Worm (Caenorhabditis elegans): ENCODE results near the gene ceh-19.

- TF ChIP-seq lin-54 (GFP tag; optimal IDR thresholded peaks at IDR 0.05) (no peak), ccch-3 (GFP tag; optimal IDR thresholded peaks at IDR 0.05) (no peak)
Measured at ce11 chrIV:8005376-8005775, 49.6 kb upstream of the ceh-19 start.

All from whole organism, young adult.